Worm (Caenorhabditis elegans): ENCODE data around the gene srg-66.

ce11 chrV:5447057-5447456 is 35.2 kb downstream of the srg-66 start:
- TF ChIP-seq unc-62 (GFP tag; optimal IDR thresholded peaks at IDR 0.05) (no peak), mdl-1 (tag; optimal IDR thresholded peaks at IDR 0.05) (no peak), egl-27 (tag; optimal IDR thresholded peaks at IDR 0.05) (no peak), R02D3.7 (tag; optimal IDR thresholded peaks at IDR 0.05) (no peak), nhr-11 (tag; optimal IDR thresholded peaks at IDR 0.05) (no peak), elt-1 (tag; optimal IDR thresholded peaks at IDR 0.05) (no peak), sea-2 (GFP tag; optimal IDR thresholded peaks at IDR 0.05) (no peak), zag-1 (tag; optimal IDR thresholded peaks at IDR 0.05) (no peak), daf-12 (tag; optimal IDR thresholded peaks at IDR 0.05) (no peak), jun-1 (tag; optimal IDR thresholded peaks at IDR 0.05) (no peak), snpc-4 (tag; optimal IDR thresholded peaks at IDR 0.05) (no peak), nhr-12 (tag; optimal IDR thresholded peaks at IDR 0.05) (no peak)

Measured in whole organism, L3 larva.